Fruit fly (Drosophila melanogaster) whole organism, embryonic: ENCODE results near the gene CG1136.

Experiments
- Abd-B ChIP-seq: fragments of 200-800 bp; sonication (Bioruptor generic); optimal IDR thresholded peaks from 2 replicates; lab custom pipeline; 2018; ENCODE audit warnings: missing biosample characterization, mild to moderate bottlenecking, missing genetic modification characterization, moderate library complexity
- BEAF-32 ChIP-seq: fragments of 200-800 bp; sonication (Bioruptor generic); optimal IDR thresholded peaks from 3 replicates; lab custom pipeline; 2017; ENCODE audit warnings: missing biosample characterization, missing genetic modification characterization, mild to moderate bottlenecking, moderate library complexity, missing genetic modification reagents
- BtbVII ChIP-seq: fragments of 200-800 bp; sonication (Bioruptor generic); optimal IDR thresholded peaks from 3 replicates; lab custom pipeline; 2017; ENCODE audit warnings: missing biosample characterization, mild to moderate bottlenecking, missing genetic modification characterization
- Bteb2 ChIP-seq: fragments of 200-800 bp; sonication (Bioruptor generic); optimal IDR thresholded peaks from 2 replicates; lab custom pipeline; 2016; ENCODE audit warnings: missing biosample characterization, missing genetic modification characterization
- CG11093 ChIP-seq: fragments of 200-800 bp; sonication (Bioruptor generic); IDR thresholded peaks from 3 replicates; pipeline ENCODE4 v1.3.6; 2022; ENCODE audit warnings: missing biosample characterization, missing genetic modification characterization
- CG11247 ChIP-seq: fragments of 200-800 bp; sonication (Bioruptor generic); IDR thresholded peaks from 2 replicates; pipeline ENCODE4 v1.3.6; 2022; ENCODE audit warnings: missing biosample characterization, missing genetic modification characterization
- CG13624 ChIP-seq: fragments of 200-800 bp; sonication (Bioruptor generic); optimal IDR thresholded peaks from 2 replicates; lab custom pipeline; 2016; ENCODE audit warnings: missing biosample characterization, missing genetic modification characterization
- CG14014 ChIP-seq: fragments of 200-800 bp; sonication (Bioruptor generic); IDR thresholded peaks from 2 replicates; pipeline ENCODE4 v1.3.6; 2022; ENCODE audit warnings: missing biosample characterization, missing genetic modification characterization
- CG15601 ChIP-seq: fragments of 200-800 bp; sonication (Bioruptor generic); optimal IDR thresholded peaks from 3 replicates; lab custom pipeline; 2019; ENCODE audit warnings: missing biosample characterization, mild to moderate bottlenecking, missing genetic modification characterization, moderate library complexity
- CG18599 ChIP-seq: fragments of 200-800 bp; sonication (Bioruptor generic); optimal IDR thresholded peaks from 3 replicates; lab custom pipeline; 2017; ENCODE audit warnings: missing biosample characterization, missing genetic modification characterization, mild to moderate bottlenecking, moderate library complexity, missing genetic modification reagents
- CG30431 ChIP-seq: fragments of 200-800 bp; sonication (Bioruptor generic); optimal IDR thresholded peaks from 2 replicates; lab custom pipeline; 2017; ENCODE audit warnings: missing biosample characterization, missing genetic modification characterization
- CG4730 ChIP-seq: fragments of 200-800 bp; sonication (Bioruptor generic); IDR thresholded peaks from 2 replicates; pipeline ENCODE4 v1.3.6; 2022; ENCODE audit warnings: missing biosample characterization, missing genetic modification characterization
- CG5245 ChIP-seq: fragments of 200-800 bp; sonication (Bioruptor generic); optimal IDR thresholded peaks from 3 replicates; lab custom pipeline; 2016; ENCODE audit warnings: missing biosample characterization, missing genetic modification characterization
- CG6272 ChIP-seq: fragments of 200-800 bp; sonication (Bioruptor generic); IDR thresholded peaks from 2 replicates; pipeline ENCODE4 v1.3.6; 2022; ENCODE audit warnings: missing biosample characterization, missing genetic modification characterization
- CG6765 ChIP-seq: fragments of 200-800 bp; sonication (Bioruptor generic); optimal IDR thresholded peaks from 3 replicates; lab custom pipeline; 2017; ENCODE audit warnings: missing biosample characterization, mild to moderate bottlenecking, missing genetic modification characterization
- CG6813 ChIP-seq: fragments of 200-800 bp; sonication (Bioruptor generic); optimal IDR thresholded peaks from 2 replicates; lab custom pipeline; 2017; ENCODE audit warnings: missing biosample characterization, missing genetic modification characterization, mild to moderate bottlenecking, moderate library complexity, missing genetic modification reagents
- CG7372 ChIP-seq: fragments of 200-800 bp; sonication (Bioruptor generic); IDR thresholded peaks from 2 replicates; pipeline ENCODE4 v1.3.6; 2022; ENCODE audit warnings: missing biosample characterization, missing genetic modification characterization
- CG7745 ChIP-seq: fragments of 200-800 bp; sonication (Bioruptor generic); optimal IDR thresholded peaks from 2 replicates; lab custom pipeline; 2018; ENCODE audit warnings: missing biosample characterization, mild to moderate bottlenecking, missing genetic modification characterization, moderate library complexity
- CG8478 ChIP-seq: fragments of >200 bp; optimal IDR thresholded peaks from 2 replicates; lab custom pipeline; 2018
- CG8765 ChIP-seq: fragments of 200-800 bp; sonication (Bioruptor generic); IDR thresholded peaks from 2 replicates; pipeline ENCODE4 v1.3.6; 2022; ENCODE audit warnings: missing biosample characterization, missing genetic modification characterization
- CG9215 ChIP-seq: fragments of 200-800 bp; sonication (Bioruptor generic); IDR thresholded peaks from 2 replicates; pipeline ENCODE4 v1.3.6; 2022; ENCODE audit warnings: missing biosample characterization, missing genetic modification characterization
- D19A ChIP-seq: fragments of 200-800 bp; optimal IDR thresholded peaks from 3 replicates; lab custom pipeline; 2019; ENCODE audit warnings: missing biosample characterization, mild to moderate bottlenecking, missing genetic modification characterization, moderate library complexity
- Elba2 ChIP-seq: fragments of 200-800 bp; sonication (Bioruptor generic); optimal IDR thresholded peaks from 3 replicates; lab custom pipeline; 2016; ENCODE audit warnings: missing biosample characterization, missing genetic modification characterization
- Fer3 ChIP-seq: fragments of 200-800 bp; sonication (Bioruptor generic); optimal IDR thresholded peaks from 2 replicates; lab custom pipeline; 2018; ENCODE audit warnings: missing biosample characterization, mild to moderate bottlenecking, missing genetic modification characterization, moderate library complexity
- Hey ChIP-seq: fragments of 200-800 bp; sonication (Bioruptor generic); optimal IDR thresholded peaks from 3 replicates; lab custom pipeline; 2018; ENCODE audit warnings: missing biosample characterization, mild to moderate bottlenecking, missing genetic modification characterization
- Hsf ChIP-seq: fragments of 200-800 bp; sonication (Bioruptor generic); optimal IDR thresholded peaks from 3 replicates; lab custom pipeline; 2016; ENCODE audit warnings: missing biosample characterization, missing genetic modification characterization
- MBD-R2 ChIP-seq: fragments of 200-800 bp; sonication (Bioruptor generic); IDR thresholded peaks from 2 replicates; pipeline ENCODE4 v1.3.6; 2022; ENCODE audit warnings: missing biosample characterization, missing genetic modification characterization
- NFAT ChIP-seq: fragments of 200-800 bp; sonication (Bioruptor generic); IDR thresholded peaks from 2 replicates; pipeline ENCODE4 v1.3.6; 2022; ENCODE audit warnings: missing biosample characterization, missing genetic modification characterization
- Oaz ChIP-seq: fragments of 200-800 bp; sonication (Bioruptor generic); IDR thresholded peaks from 2 replicates; pipeline ENCODE4 v1.3.6; 2022; ENCODE audit warnings: missing biosample characterization, missing genetic modification characterization
- Ptx1 ChIP-seq: fragments of 200-800 bp; sonication (Bioruptor generic); IDR thresholded peaks from 2 replicates; pipeline ENCODE4 v1.3.6; 2022; ENCODE audit warnings: missing biosample characterization, missing genetic modification characterization
- Rfx ChIP-seq: fragments of 200-800 bp; sonication (Bioruptor generic); IDR thresholded peaks from 2 replicates; pipeline ENCODE4 v1.3.6; 2022; ENCODE audit warnings: missing biosample characterization, missing genetic modification characterization
- Spps ChIP-seq: fragments of 200-800 bp; sonication (Bioruptor generic); optimal IDR thresholded peaks from 2 replicates; lab custom pipeline; 2018; ENCODE audit warnings: missing biosample characterization, mild to moderate bottlenecking, missing genetic modification characterization
- corto ChIP-seq: fragments of 200-800 bp; sonication (Bioruptor generic); optimal IDR thresholded peaks from 2 replicates; lab custom pipeline; 2016; ENCODE audit warnings: missing biosample characterization, mild to moderate bottlenecking, missing genetic modification characterization, moderate library complexity
- croc ChIP-seq: fragments of 200-800 bp; sonication (Bioruptor generic); conservative IDR thresholded peaks from 3 replicates; pipeline ENCODE4 v1.3.6; 2022; ENCODE audit warnings: missing biosample characterization, missing genetic modification characterization
- dan ChIP-seq: fragments of 200-800 bp; sonication (Bioruptor generic); IDR thresholded peaks from 2 replicates; pipeline ENCODE4 v1.3.6; 2022; ENCODE audit warnings: missing biosample characterization, missing genetic modification characterization
- ems ChIP-seq: fragments of 200-800 bp; sonication (Bioruptor generic); optimal IDR thresholded peaks from 3 replicates; lab custom pipeline; 2016; ENCODE audit warnings: missing biosample characterization, missing genetic modification characterization
- fd3F ChIP-seq: fragments of 200-800 bp; sonication (Bioruptor generic); optimal IDR thresholded peaks from 2 replicates; lab custom pipeline; 2018; ENCODE audit warnings: missing biosample characterization, mild to moderate bottlenecking, missing genetic modification characterization, moderate library complexity
- gsb ChIP-seq: fragments of 200-800 bp; sonication (Bioruptor generic); IDR thresholded peaks from 2 replicates; pipeline ENCODE4 v1.3.6; 2022; ENCODE audit warnings: missing biosample characterization, missing genetic modification characterization
- ind ChIP-seq: fragments of 200-800 bp; sonication (Bioruptor generic); optimal IDR thresholded peaks from 3 replicates; lab custom pipeline; 2016; ENCODE audit warnings: missing biosample characterization, missing genetic modification characterization
- jigr1 ChIP-seq: fragments of 200-800 bp; sonication (Bioruptor generic); IDR thresholded peaks from 3 replicates; pipeline ENCODE4 v1.3.6; 2022; ENCODE audit warnings: missing biosample characterization, missing genetic modification characterization
- lab ChIP-seq: fragments of 200-800 bp; sonication (Bioruptor generic); optimal IDR thresholded peaks from 3 replicates; lab custom pipeline; 2017; ENCODE audit warnings: missing biosample characterization, missing genetic modification characterization, mild to moderate bottlenecking, moderate library complexity, missing genetic modification reagents
- maf-S ChIP-seq: fragments of 200-800 bp; sonication (Bioruptor generic); optimal IDR thresholded peaks from 2 replicates; lab custom pipeline; 2016; ENCODE audit warnings: missing biosample characterization, missing genetic modification characterization
- nerfin-1 ChIP-seq: fragments of 200-800 bp; sonication (Bioruptor generic); optimal IDR thresholded peaks from 3 replicates; lab custom pipeline; 2019; ENCODE audit warnings: missing biosample characterization, mild to moderate bottlenecking, missing genetic modification characterization, moderate library complexity
- run ChIP-seq: fragments of 200-800 bp; sonication (Bioruptor generic); optimal IDR thresholded peaks from 3 replicates; lab custom pipeline; 2018; ENCODE audit warnings: missing biosample characterization, mild to moderate bottlenecking, missing genetic modification characterization
- salm ChIP-seq: fragments of 200-800 bp; sonication (Bioruptor generic); optimal IDR thresholded peaks from 2 replicates; lab custom pipeline; 2018; ENCODE audit warnings: missing biosample characterization, mild to moderate bottlenecking, missing genetic modification characterization
- slou ChIP-seq: fragments of 200-800 bp; sonication (Bioruptor generic); optimal IDR thresholded peaks from 3 replicates; lab custom pipeline; 2016; ENCODE audit warnings: missing biosample characterization, missing genetic modification characterization
- tio ChIP-seq: fragments of 200-800 bp; sonication (Bioruptor generic); optimal IDR thresholded peaks from 2 replicates; lab custom pipeline; 2017; ENCODE audit warnings: missing biosample characterization, missing genetic modification characterization, inconsistent platforms
- toy ChIP-seq: fragments of 200-800 bp; sonication (Bioruptor generic); IDR thresholded peaks from 2 replicates; pipeline ENCODE4 v1.3.6; 2022; ENCODE audit warnings: missing biosample characterization, missing genetic modification characterization
- tup ChIP-seq: fragments of 200-800 bp; sonication (Bioruptor generic); optimal IDR thresholded peaks from 2 replicates; lab custom pipeline; 2016; ENCODE audit warnings: missing biosample characterization, mild to moderate bottlenecking, missing genetic modification characterization, moderate library complexity
- twi ChIP-seq: fragments of 200-800 bp; optimal IDR thresholded peaks from 2 replicates; lab custom pipeline; 2019; ENCODE audit warnings: missing biosample characterization, mild to moderate bottlenecking, missing genetic modification characterization, moderate library complexity
- usp ChIP-seq: fragments of >200 bp; optimal IDR thresholded peaks from 2 replicates; lab custom pipeline; 2017; ENCODE audit warnings: missing biosample characterization, missing genetic modification characterization
- zfh2 ChIP-seq: fragments of 200-800 bp; sonication (Bioruptor generic); optimal IDR thresholded peaks from 2 replicates; lab custom pipeline; 2016; ENCODE audit warnings: missing biosample characterization, missing genetic modification characterization

Gene CG1136

DNA sequence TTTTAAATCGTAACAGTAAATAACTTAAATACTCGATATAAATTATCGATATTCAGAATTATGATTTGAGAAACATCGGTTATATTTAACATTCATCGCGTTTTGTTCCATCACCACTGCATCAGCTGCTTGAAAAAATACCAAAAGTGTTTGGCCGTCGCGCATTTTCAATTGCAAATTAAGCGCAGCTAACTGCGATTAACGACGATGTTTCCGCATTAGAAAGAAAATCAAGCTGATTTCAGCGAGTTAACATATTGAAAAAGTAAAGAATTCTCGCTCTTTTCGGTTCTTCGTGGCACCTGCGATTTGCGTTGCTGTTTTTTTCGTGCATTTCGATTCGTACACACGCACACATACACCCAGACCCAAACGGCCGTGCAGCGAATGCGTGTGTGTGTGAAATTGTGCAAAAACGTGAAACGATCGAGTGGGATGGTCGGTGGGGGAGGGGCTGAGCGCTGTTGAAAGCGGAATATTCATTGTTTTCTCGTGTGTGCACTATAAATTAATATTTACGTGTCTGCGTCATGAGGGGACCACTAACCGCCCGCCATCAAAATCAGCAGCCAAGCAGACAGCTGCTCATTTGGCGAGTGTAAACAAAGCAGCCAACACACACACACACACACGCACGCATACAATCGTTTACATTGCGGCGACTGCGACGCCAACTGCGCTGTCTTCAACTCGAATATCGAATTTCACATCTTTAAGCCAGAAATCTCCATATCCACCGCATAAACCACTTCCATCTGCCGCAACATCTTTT, 61.9 kb downstream of the CG1136 start, which contains the start of gene Ack (continued):
- no peak for TF ChIP-seq gsb (GFP tag; lab: Robert Waterston, UW)
- TF ChIP-seq CG8765, result no peak
- no peak for TF ChIP-seq corto
- no peak for TF ChIP-seq tup (GFP tag; lab: Kevin White, UChicago)
- TF ChIP-seq zfh2 (GFP tag; lab: Kevin White, UChicago), result no peak
- no peak for TF ChIP-seq CG7745 (tag; lab: Kevin White, UChicago)
- no peak for TF ChIP-seq CG9215 (GFP tag; lab: Robert Waterston, UW)
- TF ChIP-seq Hey, result no peak
- TF ChIP-seq CG18599 (GFP tag; lab: Kevin White, UChicago), result no peak
- TF ChIP-seq D19A (tag; lab: Kevin White, UChicago), result no peak
- TF ChIP-seq CG30431 (GFP tag; lab: Kevin White, UChicago), result no peak
- no peak for TF ChIP-seq Fer3 (tag; lab: Kevin White, UChicago)
- TF ChIP-seq Rfx (GFP tag; lab: Robert Waterston, UW), result no peak
- no peak for TF ChIP-seq CG14014 (GFP tag; lab: Robert Waterston, UW)
- TF ChIP-seq fd3F (GFP tag; lab: Kevin White, UChicago), result no peak
- TF ChIP-seq CG11093 (GFP tag; lab: Robert Waterston, UW), result no peak
- peak; percentile 26 for TF ChIP-seq CG8478 (lab: Kevin White, UChicago)
- no peak for TF ChIP-seq CG15601 (tag; lab: Kevin White, UChicago)
- TF ChIP-seq NFAT (GFP tag; lab: Robert Waterston, UW), result no peak
- TF ChIP-seq ind (GFP tag; lab: Kevin White, UChicago), result no peak
- TF ChIP-seq Hsf (GFP tag; lab: Kevin White, UChicago), result no peak
- TF ChIP-seq CG6272 (GFP tag; lab: Robert Waterston, UW), result no peak
- TF ChIP-seq croc (GFP tag; lab: Robert Waterston, UW), result no peak
- TF ChIP-seq Ptx1 (GFP tag; lab: Robert Waterston, UW), result no peak
- TF ChIP-seq Bteb2 (GFP tag; lab: Kevin White, UChicago), result no peak
- no peak for TF ChIP-seq run (tag; lab: Kevin White, UChicago)
- TF ChIP-seq Abd-B (GFP tag; lab: Kevin White, UChicago), result no peak
- no peak for TF ChIP-seq dan
- TF ChIP-seq CG6813 (GFP tag; lab: Kevin White, UChicago), result no peak
- TF ChIP-seq maf-S, result no peak
- TF ChIP-seq slou, result no peak
- TF ChIP-seq usp (GFP tag; lab: Kevin White, UChicago), result no peak
- no peak for TF ChIP-seq CG5245 (GFP tag; lab: Kevin White, UChicago)
- no peak for TF ChIP-seq CG4730 (GFP tag; lab: Robert Waterston, UW)
- peak; percentile 88 for TF ChIP-seq BEAF-32 (GFP tag; lab: Kevin White, UChicago)
- TF ChIP-seq CG7372 (GFP tag; lab: Robert Waterston, UW), result no peak
- TF ChIP-seq Elba2, result no peak
- TF ChIP-seq BtbVII (GFP tag; lab: Kevin White, UChicago), result no peak
- no peak for TF ChIP-seq tio (GFP tag; lab: Kevin White, UChicago)
- peak; percentile 50; the same call in 1 of the 2 replicates for TF ChIP-seq MBD-R2 (GFP tag; lab: Robert Waterston, UW)
- no peak for TF ChIP-seq jigr1 (GFP tag; lab: Robert Waterston, UW)
- no peak for TF ChIP-seq CG13624 (GFP tag; lab: Kevin White, UChicago)
- TF ChIP-seq toy, result no peak
- peak; percentile 58 for TF ChIP-seq nerfin-1 (tag; lab: Kevin White, UChicago)
- TF ChIP-seq Spps (tag; lab: Kevin White, UChicago), result no peak
- TF ChIP-seq twi (tag; lab: Kevin White, UChicago), result no peak
- TF ChIP-seq CG6765 (GFP tag; lab: Kevin White, UChicago), result no peak
- TF ChIP-seq ems (GFP tag; lab: Kevin White, UChicago), result no peak
- TF ChIP-seq Oaz (GFP tag; lab: Robert Waterston, UW), result no peak
- TF ChIP-seq lab (GFP tag; lab: Kevin White, UChicago), result no peak
- no peak for TF ChIP-seq salm (tag; lab: Kevin White, UChicago)
- TF ChIP-seq CG11247 (GFP tag; lab: Robert Waterston, UW), result no peak
